Worm (Caenorhabditis elegans): ENCODE measurements around the gene catp-8.
A peak's percentile ranks its signal among the peaks of the same experiment; 100 is the strongest.

Gene catp-8

ce11 chrIV:11524241-11524692 lies 45.2 kb upstream of the catp-8 start, which contains the start of gene mep-1 (continued):
- TF ChIP-seq zim-3 (tag; optimal IDR thresholded peaks at IDR 0.05): peak; percentile 50
- no peak for TF ChIP-seq ztf-26 (tag; optimal IDR thresholded peaks at IDR 0.05)
- TF ChIP-seq ceh-40 (GFP tag; IDR thresholded peaks at IDR 0.05): no peak
- peak; percentile 38 for TF ChIP-seq nhr-80 (tag; optimal IDR thresholded peaks at IDR 0.05)
- TF ChIP-seq madf-6 (GFP tag; IDR thresholded peaks at IDR 0.05): peak; percentile 39
- TF ChIP-seq Y67H2A.10 (GFP tag; conservative IDR thresholded peaks at IDR 0.05): no peak
- no peak for TF ChIP-seq F37B4.10 (GFP tag; IDR thresholded peaks at IDR 0.05)
- TF ChIP-seq ets-4 (GFP tag; optimal IDR thresholded peaks at IDR 0.05): no peak
- TF ChIP-seq ceh-91 (GFP tag; IDR thresholded peaks at IDR 0.05): 0 out of 2 replicates have a peak, but pooled peaks have one; percentile 30
- TF ChIP-seq nhr-27 (tag; optimal IDR thresholded peaks at IDR 0.05): no peak
- 0 out of 2 replicates have a peak, but pooled peaks have one; percentile 23 for TF ChIP-seq ceh-100 (GFP tag; IDR thresholded peaks at IDR 0.05)
- TF ChIP-seq hlh-26 (GFP tag; conservative IDR thresholded peaks at IDR 0.05): no peak
- peak; percentile 44 for TF ChIP-seq lin-54 (GFP tag; optimal IDR thresholded peaks at IDR 0.05)
- TF ChIP-seq hrde-1 (tag; optimal IDR thresholded peaks at IDR 0.05; ENCODE audit: borderline replicate concordance): peak; percentile 11
- TF ChIP-seq madf-10 (tag; optimal IDR thresholded peaks at IDR 0.05): peak; percentile 68
- TF ChIP-seq ceh-27 (GFP tag; optimal IDR thresholded peaks at IDR 0.05): peak; percentile 76
- TF ChIP-seq lsl-1 (GFP tag; optimal IDR thresholded peaks at IDR 0.05): no peak
- TF ChIP-seq aptf-2 (GFP tag; conservative IDR thresholded peaks at IDR 0.05): no peak
- no peak for TF ChIP-seq xnd-1 (tag; optimal IDR thresholded peaks at IDR 0.05)
- TF ChIP-seq attf-6 (GFP tag; IDR thresholded peaks at IDR 0.05): no peak
- no peak for TF ChIP-seq gei-17 (GFP tag; optimal IDR thresholded peaks at IDR 0.05)
- TF ChIP-seq lsy-27 (tag; optimal IDR thresholded peaks at IDR 0.05; ENCODE audit: borderline replicate concordance, insufficient read depth): no peak
- no peak for TF ChIP-seq hlh-12 (tag; optimal IDR thresholded peaks at IDR 0.05)
- no peak for TF ChIP-seq ceh-79 (tag; optimal IDR thresholded peaks at IDR 0.05)
- peak; percentile 92 for TF ChIP-seq egrh-3 (GFP tag; IDR thresholded peaks at IDR 0.05)
- TF ChIP-seq F39B2.1 (GFP tag; IDR thresholded peaks at IDR 0.05): no peak
- no peak for TF ChIP-seq nfya-1 (tag; optimal IDR thresholded peaks at IDR 0.05; ENCODE audit: borderline replicate concordance, insufficient read depth)
- no peak for TF ChIP-seq ekl-4 (GFP tag; IDR thresholded peaks at IDR 0.05)
- no peak for TF ChIP-seq ztf-18 (tag; optimal IDR thresholded peaks at IDR 0.05)
- peak; percentile 20; the same call in 1 of the 2 replicates for TF ChIP-seq hsf-1 (GFP tag; IDR thresholded peaks at IDR 0.05)
- no peak for TF ChIP-seq fkh-3 (tag; optimal IDR thresholded peaks at IDR 0.05)
- no peak for TF ChIP-seq let-607 (tag; optimal IDR thresholded peaks at IDR 0.05)
- TF ChIP-seq nhr-179 (tag; optimal IDR thresholded peaks at IDR 0.05): no peak
- no peak for TF ChIP-seq let-526 (GFP tag; IDR thresholded peaks at IDR 0.05)
- no peak for TF ChIP-seq Y56A3A.18 (GFP tag; IDR thresholded peaks at IDR 0.05)
- no peak for TF ChIP-seq Y79H2A.3 (GFP tag; conservative IDR thresholded peaks at IDR 0.05)
- no peak for TF ChIP-seq B0261.1 (tag; optimal IDR thresholded peaks at IDR 0.05)
- TF ChIP-seq ztf-28 (GFP tag; IDR thresholded peaks at IDR 0.05): peak; percentile 50; the same call in 1 of the 2 replicates
- TF ChIP-seq T07F8.4 (tag; optimal IDR thresholded peaks at IDR 0.05): no peak
- TF ChIP-seq K11D2.4 (GFP tag; IDR thresholded peaks at IDR 0.05): no peak
- TF ChIP-seq ztf-25 (GFP tag; IDR thresholded peaks at IDR 0.05): no peak
- no peak for TF ChIP-seq egl-44 (GFP tag; IDR thresholded peaks at IDR 0.05)
- no peak for TF ChIP-seq dpff-1 (tag; optimal IDR thresholded peaks at IDR 0.05)
- peak; percentile 1 for TF ChIP-seq dpl-1 (GFP tag; optimal IDR thresholded peaks at IDR 0.05)
- TF ChIP-seq sea-2 (GFP tag; IDR thresholded peaks at IDR 0.05): no peak
- no peak for TF ChIP-seq pha-4 (tag; optimal IDR thresholded peaks at IDR 0.05)
- no peak for TF ChIP-seq unc-62 (GFP tag; optimal IDR thresholded peaks at IDR 0.05)
- TF ChIP-seq nfyb-1 (GFP tag; IDR thresholded peaks at IDR 0.05): peak; percentile 63; the same call in 1 of the 2 replicates

Measured in whole organism, young adult.